Worm (Caenorhabditis elegans) whole organism, mixed stage, embryonic: ENCODE results near the gene fbxb-18.

ENCODE experiments used
- ceh-83 ChIP-seq: fragments of 200-800 bp; sonication (Bioruptor generic); optimal IDR thresholded peaks from 2 replicates; lab custom pipeline; 2018; ENCODE audit warnings: mild to moderate bottlenecking, missing genetic modification characterization, missing compliant biosample characterization
- nhr-28 ChIP-seq: fragments of 150-350 bp; optimal IDR thresholded peaks from 2 replicates; lab custom pipeline; 2014; ENCODE audit warnings: missing biosample characterization, missing genetic modification characterization
- unc-39 ChIP-seq: fragments of 150-350 bp; optimal IDR thresholded peaks from 2 replicates; lab custom pipeline; 2014; ENCODE audit warnings: missing biosample characterization, missing genetic modification characterization

ce11 chrII:1719153-1719552 is 30.4 kb upstream of the fbxb-18 start, which contains the start of gene fbxb-48:
- TF ChIP-seq nhr-28 (no peak), ceh-83 (GFP tag; lab: Kevin White, UChicago) (no peak), unc-39 (tag; lab: Kevin White, UChicago) (no peak)
